Fruit fly (Drosophila melanogaster): ENCODE data around the gene CG18558.

Gene CG18558

dm6 chr2L:2882968-2883702, 38.8 kb upstream of the CG18558 start (continued):
- peak; percentile 68 for TF ChIP-seq CG15514 (GFP tag; optimal IDR thresholded peaks at IDR 0.05)
- TF ChIP-seq sens (GFP tag): peak; percentile 87
- TF ChIP-seq GATAe (GFP tag; conservative IDR thresholded peaks at IDR 0.05): peak; percentile 84
- no peak for TF ChIP-seq CG9609 (GFP tag; optimal IDR thresholded peaks at IDR 0.05)
- TF ChIP-seq peb (GFP tag; IDR thresholded peaks at IDR 0.05): no peak
- no peak for TF ChIP-seq Hey (tag; optimal IDR thresholded peaks at IDR 0.05)
- no peak for TF ChIP-seq salm (tag; optimal IDR thresholded peaks at IDR 0.05)
- peak; percentile 47 for TF ChIP-seq CHES-1-like (GFP tag; optimal IDR thresholded peaks at IDR 0.05)
- TF ChIP-seq kah (GFP tag; optimal IDR thresholded peaks at IDR 0.05): no peak
- TF ChIP-seq grau (tag; optimal IDR thresholded peaks at IDR 0.05): peak; percentile 61
- TF ChIP-seq hth (optimal IDR thresholded peaks at IDR 0.05): no peak
- TF ChIP-seq sob (GFP tag; IDR thresholded peaks at IDR 0.05): peak; percentile 76
- no peak for TF ChIP-seq Aef1 (GFP tag; IDR thresholded peaks at IDR 0.05)
- TF ChIP-seq CG5180 (GFP tag; optimal IDR thresholded peaks at IDR 0.05): peak; percentile 53
- TF ChIP-seq tio (GFP tag; optimal IDR thresholded peaks at IDR 0.05): no peak
- peak; percentile 55 for TF ChIP-seq Meics (GFP tag; optimal IDR thresholded peaks at IDR 0.05)
- TF ChIP-seq slou (GFP tag; optimal IDR thresholded peaks at IDR 0.05): no peak
- peak; percentile 13 for TF ChIP-seq HmgZ (tag; optimal IDR thresholded peaks at IDR 0.05)
- no peak for TF ChIP-seq pita (GFP tag; optimal IDR thresholded peaks at IDR 0.05)
- TF ChIP-seq Drgx (GFP tag; IDR thresholded peaks at IDR 0.05): peak; percentile 31; the same call in 1 of the 2 replicates
- no peak for TF ChIP-seq Optix (GFP tag; IDR thresholded peaks at IDR 0.05)
- TF ChIP-seq CG3407 (GFP tag; optimal IDR thresholded peaks at IDR 0.05): peak; percentile 62
- no peak for TF ChIP-seq CG18619 (GFP tag; optimal IDR thresholded peaks at IDR 0.05)
- peak; percentile 25 for TF ChIP-seq CG13894 (tag; optimal IDR thresholded peaks at IDR 0.05)
- no peak for TF ChIP-seq stc (GFP tag; IDR thresholded peaks at IDR 0.05)
- 0 out of 2 replicates have a peak, but pooled peaks have one; percentile 40 for TF ChIP-seq Ptx1 (GFP tag; IDR thresholded peaks at IDR 0.05)
- TF ChIP-seq Dref (GFP tag; IDR thresholded peaks at IDR 0.05): peak; percentile 53
- TF ChIP-seq CG14710 (tag; optimal IDR thresholded peaks at IDR 0.05): peak; percentile 35
- TF ChIP-seq CG6654 (GFP tag; optimal IDR thresholded peaks at IDR 0.05): no peak
- peak; percentile 26 for TF ChIP-seq caup (GFP tag; optimal IDR thresholded peaks at IDR 0.05; ENCODE audit: severe bottlenecking)
- TF ChIP-seq CG14860 (GFP tag; IDR thresholded peaks at IDR 0.05; ENCODE audit: partially characterized antibody): no peak
- peak; percentile 69 for TF ChIP-seq MTF-1 (GFP tag; optimal IDR thresholded peaks at IDR 0.05; ENCODE audit: borderline replicate concordance)
- peak; percentile 41 for TF ChIP-seq Sry-δ (GFP tag; optimal IDR thresholded peaks at IDR 0.05)
- TF ChIP-seq Pdp1 (GFP tag; optimal IDR thresholded peaks at IDR 0.05): peak in 1 of 2 experiments; percentile 33
- no peak for TF ChIP-seq sc (optimal IDR thresholded peaks at IDR 0.05)
- TF ChIP-seq sc (GFP tag; optimal IDR thresholded peaks at IDR 0.05): no peak
- no peak for TF ChIP-seq sima (GFP tag; optimal IDR thresholded peaks at IDR 0.05)
- TF ChIP-seq Hmr (GFP tag; optimal IDR thresholded peaks at IDR 0.05): peak; percentile 80
- peak; percentile 63 for TF ChIP-seq CG12769 (tag; optimal IDR thresholded peaks at IDR 0.05)
- peak; percentile 65 for TF ChIP-seq nau (GFP tag; optimal IDR thresholded peaks at IDR 0.05)
- no peak for TF ChIP-seq CG15011 (GFP tag; optimal IDR thresholded peaks at IDR 0.05)
- TF ChIP-seq NfI (GFP tag; optimal IDR thresholded peaks at IDR 0.05): peak; percentile 29
- peak; percentile 59 for TF ChIP-seq Camta (GFP tag; optimal IDR thresholded peaks at IDR 0.05)
- TF ChIP-seq Xrp1 (GFP tag; IDR thresholded peaks at IDR 0.05): no peak; the same call in none of the 2 replicates
- peak; percentile 25 for TF ChIP-seq en (GFP tag; optimal IDR thresholded peaks at IDR 0.05)
- TF ChIP-seq kni (GFP tag; optimal IDR thresholded peaks at IDR 0.05): peak; percentile 33
- TF ChIP-seq unpg (GFP tag; optimal IDR thresholded peaks at IDR 0.05): peak; percentile 45
- peak; percentile 96 for TF ChIP-seq grn (GFP tag; optimal IDR thresholded peaks at IDR 0.05)
- peak; percentile 27 for TF ChIP-seq Deaf1 (tag; optimal IDR thresholded peaks at IDR 0.05)
